Worm (Caenorhabditis elegans) whole organism, early embryonic: ENCODE results near the gene F25B4.7.

Source experiments
- B0310.2 ChIP-seq: sonication (generic microtip); optimal IDR thresholded peaks from 2 replicates; lab custom pipeline; 2016; ENCODE audit warnings: mild to moderate bottlenecking, missing genetic modification characterization, missing compliant biosample characterization
- ama-1 ChIP-seq: fragments of 150-350 bp; optimal IDR thresholded peaks from 2 replicates; lab custom pipeline; 2014
- ceh-13 ChIP-seq: fragments of 200-800 bp; sonication (Bioruptor generic); optimal IDR thresholded peaks from 2 replicates; lab custom pipeline; 2018; ENCODE audit warnings: mild to moderate bottlenecking, missing genetic modification characterization, missing compliant biosample characterization
- flt-1 ChIP-seq: fragments of 200-800 bp; sonication (Bioruptor generic); IDR thresholded peaks from 2 replicates; pipeline ENCODE4 v1.3.6; 2022; ENCODE audit warnings: missing genetic modification characterization, missing compliant biosample characterization
- hnd-1 ChIP-seq: sonication (generic microtip); optimal IDR thresholded peaks from 2 replicates; lab custom pipeline; 2016; ENCODE audit warnings: missing genetic modification characterization, missing compliant biosample characterization
- pes-1 ChIP-seq: fragments of 200-800 bp; sonication (Bioruptor generic); IDR thresholded peaks from 2 replicates; pipeline ENCODE4 v1.3.6; 2022; ENCODE audit warnings: missing genetic modification reagents, missing genetic modification characterization, missing compliant biosample characterization
- sea-1 ChIP-seq: fragments of 200-800 bp; sonication (Bioruptor generic); conservative IDR thresholded peaks from 2 replicates; pipeline ENCODE4 v1.3.6; 2022; ENCODE audit warnings: missing genetic modification characterization, missing compliant biosample characterization
- tbx-37 ChIP-seq: fragments of 200-800 bp; sonication (Bioruptor generic); conservative IDR thresholded peaks from 2 replicates; pipeline ENCODE4 v1.3.6; 2022; ENCODE audit warnings: missing genetic modification reagents, missing genetic modification characterization, missing compliant biosample characterization

- TF ChIP-seq ama-1 (lab: Kevin White, UChicago): no peak
- no peak for TF ChIP-seq flt-1 (GFP tag; lab: Robert Waterston, UW)
- TF ChIP-seq B0310.2 (tag; lab: Kevin White, UChicago): no peak
- TF ChIP-seq hnd-1 (tag; lab: Kevin White, UChicago): no peak
- no peak for TF ChIP-seq pes-1 (GFP tag; lab: Robert Waterston, UW)
- TF ChIP-seq ceh-13 (GFP tag; lab: Kevin White, UChicago): no peak
- TF ChIP-seq tbx-37: no peak
- TF ChIP-seq sea-1 (GFP tag; lab: Robert Waterston, UW): no peak
These were observed 35.1 kb upstream of the F25B4.7 start for ce11 chrV:5722093-5722492.
